Fruit fly (Drosophila melanogaster): Measurements from ENCODE around the gene CRMP.

CRMP gene

DNA sequence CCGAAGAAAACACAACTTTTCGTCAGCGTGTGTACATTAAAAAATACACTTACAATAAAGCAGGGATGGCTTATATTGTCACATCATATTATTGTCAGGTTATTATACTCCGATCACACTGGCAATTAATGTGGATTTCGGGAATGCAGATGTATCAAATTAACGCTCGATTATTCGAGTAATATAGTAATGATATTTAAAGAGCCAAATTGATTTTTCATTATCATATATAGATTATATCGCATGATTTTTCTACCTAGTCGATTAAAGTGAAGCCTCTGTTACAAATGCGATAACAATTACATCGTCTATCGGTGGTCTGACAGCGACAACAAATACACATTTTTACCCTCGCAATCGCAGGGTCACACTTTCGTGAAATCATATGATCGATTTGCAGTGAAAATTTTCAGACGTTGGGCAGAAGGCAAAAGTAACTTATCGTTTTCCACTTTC, 20.5 kb downstream of the CRMP start, which contains the start of the genes noi and Vha26 (continued):
- TF ChIP-seq CG17829 (tag; optimal IDR thresholded peaks at IDR 0.05) (peak; percentile 73), CG15479 (GFP tag; optimal IDR thresholded peaks at IDR 0.05) (no peak), BtbVII (GFP tag; optimal IDR thresholded peaks at IDR 0.05) (no peak), CG2889 (GFP tag; IDR thresholded peaks at IDR 0.05) (no peak), stwl (tag; optimal IDR thresholded peaks at IDR 0.05) (peak; percentile 75), otp (GFP tag; IDR thresholded peaks at IDR 0.05) (no peak), CG4707 (GFP tag; optimal IDR thresholded peaks at IDR 0.05) (no peak), aop (GFP tag; IDR thresholded peaks at IDR 0.05) (no peak), fu2 (GFP tag; optimal IDR thresholded peaks at IDR 0.05) (no peak), Hr3 (GFP tag; optimal IDR thresholded peaks at IDR 0.05) (peak; percentile 28), CG8359 (GFP tag; optimal IDR thresholded peaks at IDR 0.05; ENCODE audit: borderline replicate concordance) (no peak), CG7372 (GFP tag; IDR thresholded peaks at IDR 0.05) (peak; percentile 21; the same call in 1 of the 2 replicates), sisA (GFP tag; IDR thresholded peaks at IDR 0.05) (peak; percentile 31; the same call in 1 of the 2 replicates), MBD-R2 (GFP tag; IDR thresholded peaks at IDR 0.05) (peak; percentile 61), unc-4 (GFP tag; IDR thresholded peaks at IDR 0.05; ENCODE audit: partially characterized antibody) (peak; percentile 45; the same call in 1 of the 2 replicates), Ets97D (GFP tag; optimal IDR thresholded peaks at IDR 0.05) (peak; percentile 77), CG12236 (GFP tag; optimal IDR thresholded peaks at IDR 0.05) (no peak), Hey (tag; optimal IDR thresholded peaks at IDR 0.05) (no peak), CG4617 (GFP tag; optimal IDR thresholded peaks at IDR 0.05; ENCODE audit: borderline replicate concordance) (peak; percentile 53), NfI (GFP tag; optimal IDR thresholded peaks at IDR 0.05) (peak; percentile 44), zfh2 (GFP tag; optimal IDR thresholded peaks at IDR 0.05) (peak; percentile 59), CG13287 (GFP tag; IDR thresholded peaks at IDR 0.05; ENCODE audit: partially characterized antibody) (no peak; the same call in none of the 2 replicates), trh (GFP tag; optimal IDR thresholded peaks at IDR 0.05) (no peak), Adf1 (GFP tag; IDR thresholded peaks at IDR 0.05) (0 out of 2 replicates have a peak, but pooled peaks have one; percentile 24), CG12155 (GFP tag; optimal IDR thresholded peaks at IDR 0.05) (peak; percentile 42), shn (GFP tag; optimal IDR thresholded peaks at IDR 0.05) (peak; percentile 20), ham (GFP tag; IDR thresholded peaks at IDR 0.05) (no peak), CG15696 (tag; optimal IDR thresholded peaks at IDR 0.05) (peak; percentile 56), knrl (GFP tag; IDR thresholded peaks at IDR 0.05; ENCODE audit: partially characterized antibody) (peak; percentile 74), sim (GFP tag; IDR thresholded peaks at IDR 0.05) (no peak), hb (GFP tag; IDR thresholded peaks at IDR 0.05; ENCODE audit: partially characterized antibody) (peak; percentile 59; the same call in 1 of the 3 replicates), gro (GFP tag; optimal IDR thresholded peaks at IDR 0.05) (no peak), Camta (GFP tag; optimal IDR thresholded peaks at IDR 0.05) (no peak), chm (GFP tag; IDR thresholded peaks at IDR 0.05) (no peak), sna (GFP tag; IDR thresholded peaks at IDR 0.05; ENCODE audit: partially characterized antibody) (peak; percentile 37; the same call in 1 of the 2 replicates), Dfd (GFP tag; optimal IDR thresholded peaks at IDR 0.05) (peak in 1 of 2 experiments; percentile 90), CG1529 (GFP tag; optimal IDR thresholded peaks at IDR 0.05) (no peak), NC2β (GFP tag; optimal IDR thresholded peaks at IDR 0.05) (no peak), onecut (GFP tag; IDR thresholded peaks at IDR 0.05) (peak; percentile 59), grn (GFP tag; optimal IDR thresholded peaks at IDR 0.05) (no peak), H15 (GFP tag; IDR thresholded peaks at IDR 0.05) (no peak), az2 (GFP tag; optimal IDR thresholded peaks at IDR 0.05) (peak; percentile 3), chinmo (GFP tag; IDR thresholded peaks at IDR 0.05; ENCODE audit: partially characterized antibody) (0 out of 4 replicates have a peak, but pooled peaks have one; percentile 60), tll (GFP tag; optimal IDR thresholded peaks at IDR 0.05) (peak in 1 of 2 experiments; percentile 33), fd102C (GFP tag; optimal IDR thresholded peaks at IDR 0.05) (no peak), CG11085 (GFP tag; IDR thresholded peaks at IDR 0.05) (no peak), CG2120 (GFP tag; optimal IDR thresholded peaks at IDR 0.05) (peak; percentile 70), sr (GFP tag; IDR thresholded peaks at IDR 0.05) (no peak), CG6813 (GFP tag; optimal IDR thresholded peaks at IDR 0.05) (no peak), tap (tag; optimal IDR thresholded peaks at IDR 0.05) (no peak)
